Fruit fly (Drosophila melanogaster) whole organism, embryonic: ENCODE measurements around the gene Pka-C1.

Source experiments
- ATbp ChIP-seq: fragments of 200-800 bp; sonication (Bioruptor generic); optimal IDR thresholded peaks from 2 replicates; lab custom pipeline; 2017; ENCODE audit warnings: missing biosample characterization, mild to moderate bottlenecking, missing genetic modification characterization, missing genetic modification reagents
- Aef1 ChIP-seq: fragments of 200-800 bp; sonication (Bioruptor generic); IDR thresholded peaks from 3 replicates; pipeline ENCODE4 v1.3.6; 2022; ENCODE audit warnings: missing biosample characterization, missing genetic modification characterization
- CG10431 ChIP-seq: fragments of 200-800 bp; sonication (Bioruptor generic); optimal IDR thresholded peaks from 3 replicates; lab custom pipeline; 2018; ENCODE audit warnings: missing biosample characterization, mild to moderate bottlenecking, missing genetic modification characterization
- CG11247 ChIP-seq: fragments of 200-800 bp; sonication (Bioruptor generic); IDR thresholded peaks from 2 replicates; pipeline ENCODE4 v1.3.6; 2022; ENCODE audit warnings: missing biosample characterization, missing genetic modification characterization
- CG12104 ChIP-seq: fragments of 200-800 bp; sonication (Bioruptor generic); optimal IDR thresholded peaks from 3 replicates; lab custom pipeline; 2016; ENCODE audit warnings: missing biosample characterization, missing genetic modification characterization
- CG12659 ChIP-seq: fragments of 200-800 bp; sonication (Bioruptor generic); optimal IDR thresholded peaks from 3 replicates; lab custom pipeline; 2017; ENCODE audit warnings: mild to moderate bottlenecking, missing biosample characterization, missing genetic modification reagents, missing genetic modification characterization
- CG12942 ChIP-seq: fragments of 200-800 bp; sonication (Bioruptor generic); optimal IDR thresholded peaks from 3 replicates; lab custom pipeline; 2016; ENCODE audit warnings: missing biosample characterization, missing genetic modification characterization
- CG13287 ChIP-seq: fragments of 200-800 bp; sonication (Bioruptor generic); IDR thresholded peaks from 2 replicates; pipeline ENCODE4 v1.3.6; 2022; ENCODE audit warnings: missing biosample characterization, missing genetic modification characterization; ENCODE audit not compliant: partially characterized antibody
- CG13775 ChIP-seq: fragments of 200-800 bp; sonication (Bioruptor generic); optimal IDR thresholded peaks from 3 replicates; lab custom pipeline; 2017; ENCODE audit warnings: missing biosample characterization, mild to moderate bottlenecking, missing genetic modification characterization
- CG13894 ChIP-seq: fragments of 200-800 bp; sonication (Bioruptor generic); optimal IDR thresholded peaks from 3 replicates; lab custom pipeline; 2018; ENCODE audit warnings: missing biosample characterization, mild to moderate bottlenecking, missing genetic modification characterization, moderate library complexity
- CG14014 ChIP-seq: fragments of 200-800 bp; sonication (Bioruptor generic); IDR thresholded peaks from 2 replicates; pipeline ENCODE4 v1.3.6; 2022; ENCODE audit warnings: missing biosample characterization, missing genetic modification characterization
- CG18476 ChIP-seq: fragments of 200-800 bp; sonication (Bioruptor generic); optimal IDR thresholded peaks from 2 replicates; lab custom pipeline; 2016; ENCODE audit warnings: missing biosample characterization, mild to moderate bottlenecking, missing genetic modification characterization
- CG2129 ChIP-seq: fragments of 200-800 bp; sonication (Bioruptor generic); IDR thresholded peaks from 2 replicates; pipeline ENCODE4 v1.3.6; 2022; ENCODE audit warnings: missing biosample characterization, missing genetic modification characterization; ENCODE audit not compliant: partially characterized antibody
- CG3281 ChIP-seq: fragments of 200-800 bp; sonication (Bioruptor generic); optimal IDR thresholded peaks from 3 replicates; lab custom pipeline; 2017; ENCODE audit warnings: missing biosample characterization, mild to moderate bottlenecking, missing genetic modification characterization
- CG33557 ChIP-seq: fragments of 200-800 bp; sonication (Bioruptor generic); optimal IDR thresholded peaks from 2 replicates; lab custom pipeline; 2019; ENCODE audit warnings: missing biosample characterization, mild to moderate bottlenecking, missing genetic modification characterization, moderate library complexity
- CG6175 ChIP-seq: fragments of 200-800 bp; sonication (Bioruptor generic); IDR thresholded peaks from 3 replicates; pipeline ENCODE4 v1.3.6; 2022; ENCODE audit warnings: missing biosample characterization, missing genetic modification characterization
- CG6813 ChIP-seq: fragments of 200-800 bp; sonication (Bioruptor generic); optimal IDR thresholded peaks from 2 replicates; lab custom pipeline; 2017; ENCODE audit warnings: missing biosample characterization, missing genetic modification characterization, mild to moderate bottlenecking, moderate library complexity, missing genetic modification reagents
- CG7556 ChIP-seq: fragments of 200-800 bp; sonication (Bioruptor generic); optimal IDR thresholded peaks from 2 replicates; lab custom pipeline; 2017; ENCODE audit warnings: missing biosample characterization, mild to moderate bottlenecking, missing genetic modification characterization
- CG7928 ChIP-seq: fragments of 200-800 bp; sonication (Bioruptor generic); optimal IDR thresholded peaks from 2 replicates; lab custom pipeline; 2017; ENCODE audit warnings: missing biosample characterization, mild to moderate bottlenecking, missing genetic modification characterization
- CG7987 ChIP-seq: fragments of 200-800 bp; sonication (Bioruptor generic); optimal IDR thresholded peaks from 2 replicates; lab custom pipeline; 2018; ENCODE audit warnings: missing biosample characterization, mild to moderate bottlenecking, missing genetic modification characterization, moderate library complexity
- CG8089 ChIP-seq: fragments of 200-800 bp; sonication (Bioruptor generic); optimal IDR thresholded peaks from 3 replicates; lab custom pipeline; 2016; ENCODE audit warnings: missing biosample characterization, missing genetic modification characterization
- CG8765 ChIP-seq: fragments of 200-800 bp; sonication (Bioruptor generic); IDR thresholded peaks from 2 replicates; pipeline ENCODE4 v1.3.6; 2022; ENCODE audit warnings: missing biosample characterization, missing genetic modification characterization
- CG9609 ChIP-seq: fragments of 200-800 bp; sonication (Bioruptor generic); optimal IDR thresholded peaks from 3 replicates; lab custom pipeline; 2016; ENCODE audit warnings: missing biosample characterization, missing genetic modification characterization
- CTCF ChIP-seq: fragments of 200-800 bp; sonication (Bioruptor generic); optimal IDR thresholded peaks from 2 replicates; lab custom pipeline; 2017; ENCODE audit warnings: missing biosample characterization, mild to moderate bottlenecking, missing genetic modification characterization, moderate library complexity
- Dbx ChIP-seq: fragments of 200-800 bp; sonication (Bioruptor generic); IDR thresholded peaks from 3 replicates; pipeline ENCODE4 v1.3.6; 2022; ENCODE audit warnings: missing biosample characterization, missing genetic modification characterization
- Doc3 ChIP-seq: fragments of 200-800 bp; sonication (Bioruptor generic); IDR thresholded peaks from 3 replicates; pipeline ENCODE4 v1.3.6; 2022; ENCODE audit warnings: missing biosample characterization, missing genetic modification characterization; ENCODE audit not compliant: partially characterized antibody
- Gug ChIP-seq: fragments of 200-800 bp; sonication (Bioruptor generic); IDR thresholded peaks from 4 replicates; pipeline ENCODE4 v1.3.6; 2022; ENCODE audit warnings: missing biosample characterization, missing genetic modification characterization
- Lhr ChIP-seq: fragments of 200-800 bp; sonication (Bioruptor generic); optimal IDR thresholded peaks from 3 replicates; lab custom pipeline; 2017; ENCODE audit warnings: mild to moderate bottlenecking, missing biosample characterization, missing genetic modification reagents, missing genetic modification characterization
- MTF-1 ChIP-seq: fragments of 200-800 bp; sonication (Bioruptor generic); optimal IDR thresholded peaks from 2 replicates; lab custom pipeline; 2018; ENCODE audit warnings: missing biosample characterization, mild to moderate bottlenecking, missing genetic modification characterization, borderline replicate concordance
- NC2α ChIP-seq: fragments of 200-800 bp; sonication (Bioruptor generic); optimal IDR thresholded peaks from 2 replicates; lab custom pipeline; 2016; ENCODE audit warnings: missing biosample characterization, missing genetic modification characterization
- NfI ChIP-seq: fragments of 200-800 bp; sonication (Bioruptor generic); optimal IDR thresholded peaks from 3 replicates; lab custom pipeline; 2018; ENCODE audit warnings: missing biosample characterization, mild to moderate bottlenecking, missing genetic modification characterization, moderate library complexity
- cato ChIP-seq: fragments of 200-800 bp; sonication (Bioruptor generic); optimal IDR thresholded peaks from 2 replicates; lab custom pipeline; 2016; ENCODE audit warnings: missing biosample characterization, missing genetic modification characterization, borderline replicate concordance
- chif ChIP-seq, 2 experiments: fragments of 200-800 bp; sonication (Bioruptor generic); optimal IDR thresholded peaks; 3 replicates each; lab custom pipeline; 2016; ENCODE audit warnings: missing biosample characterization in 2 of 2, missing genetic modification characterization in 2 of 2
- ems ChIP-seq: fragments of 200-800 bp; sonication (Bioruptor generic); optimal IDR thresholded peaks from 3 replicates; lab custom pipeline; 2016; ENCODE audit warnings: missing biosample characterization, missing genetic modification characterization
- ftz-f1 ChIP-seq: fragments of 200-800 bp; sonication (Bioruptor generic); optimal IDR thresholded peaks from 2 replicates; lab custom pipeline; 2016; ENCODE audit warnings: missing biosample characterization, missing genetic modification characterization
- grn ChIP-seq: fragments of 200-800 bp; sonication (Bioruptor generic); optimal IDR thresholded peaks from 3 replicates; lab custom pipeline; 2017; ENCODE audit warnings: missing biosample characterization, missing genetic modification characterization
- gt ChIP-seq: fragments of 200-800 bp; sonication (Bioruptor generic); IDR thresholded peaks from 2 replicates; pipeline ENCODE4 v1.3.6; 2022; ENCODE audit warnings: missing biosample characterization, missing genetic modification characterization
- klu ChIP-seq: fragments of 200-800 bp; sonication (Bioruptor generic); IDR thresholded peaks from 2 replicates; pipeline ENCODE4 v1.3.6; 2022; ENCODE audit warnings: missing biosample characterization, missing genetic modification characterization
- lbe ChIP-seq: fragments of 200-800 bp; sonication (Bioruptor generic); optimal IDR thresholded peaks from 2 replicates; lab custom pipeline; 2016; ENCODE audit warnings: missing biosample characterization, mild to moderate bottlenecking, missing genetic modification characterization
- mirr ChIP-seq: fragments of 200-800 bp; sonication (Bioruptor generic); optimal IDR thresholded peaks from 3 replicates; lab custom pipeline; 2018; ENCODE audit warnings: missing biosample characterization, mild to moderate bottlenecking, missing genetic modification characterization
- onecut ChIP-seq: fragments of 200-800 bp; sonication (Bioruptor generic); IDR thresholded peaks from 2 replicates; pipeline ENCODE4 v1.3.6; 2022; ENCODE audit warnings: missing biosample characterization, missing genetic modification characterization
- pho ChIP-seq: fragments of 200-800 bp; sonication (Bioruptor generic); optimal IDR thresholded peaks from 2 replicates; lab custom pipeline; 2016; ENCODE audit warnings: missing biosample characterization, missing genetic modification characterization
- psq ChIP-seq: fragments of 200-800 bp; sonication (Bioruptor generic); optimal IDR thresholded peaks from 2 replicates; lab custom pipeline; 2017; ENCODE audit warnings: missing biosample characterization, missing genetic modification characterization
- rib ChIP-seq: fragments of 200-800 bp; sonication (Bioruptor generic); IDR thresholded peaks from 2 replicates; pipeline ENCODE4 v1.3.6; 2022; ENCODE audit warnings: missing biosample characterization, missing genetic modification characterization
- schlank ChIP-seq: fragments of 200-800 bp; sonication (Bioruptor generic); optimal IDR thresholded peaks from 2 replicates; lab custom pipeline; 2018; ENCODE audit warnings: missing biosample characterization, mild to moderate bottlenecking, missing genetic modification characterization
- sna ChIP-seq: fragments of 200-800 bp; sonication (Bioruptor generic); IDR thresholded peaks from 2 replicates; pipeline ENCODE4 v1.3.6; 2022; ENCODE audit warnings: missing biosample characterization, missing genetic modification characterization; ENCODE audit not compliant: partially characterized antibody
- sr ChIP-seq: fragments of 200-800 bp; sonication (Bioruptor generic); IDR thresholded peaks from 3 replicates; pipeline ENCODE4 v1.3.6; 2022; ENCODE audit warnings: missing biosample characterization, missing genetic modification characterization
- stwl ChIP-seq: fragments of 200-800 bp; sonication (Bioruptor generic); optimal IDR thresholded peaks from 3 replicates; lab custom pipeline; 2018; ENCODE audit warnings: missing biosample characterization, mild to moderate bottlenecking, missing genetic modification characterization, moderate library complexity
- tin ChIP-seq: fragments of 200-800 bp; sonication (Bioruptor generic); optimal IDR thresholded peaks from 3 replicates; lab custom pipeline; 2016; ENCODE audit warnings: missing biosample characterization, missing genetic modification characterization
- wek ChIP-seq: fragments of 200-800 bp; sonication (Bioruptor generic); optimal IDR thresholded peaks from 3 replicates; lab custom pipeline; 2018; ENCODE audit warnings: missing biosample characterization, mild to moderate bottlenecking, missing genetic modification characterization, moderate library complexity
- zfh2 ChIP-seq: fragments of 200-800 bp; sonication (Bioruptor generic); optimal IDR thresholded peaks from 2 replicates; lab custom pipeline; 2016; ENCODE audit warnings: missing biosample characterization, missing genetic modification characterization

The Pka-C1 gene

DNA sequence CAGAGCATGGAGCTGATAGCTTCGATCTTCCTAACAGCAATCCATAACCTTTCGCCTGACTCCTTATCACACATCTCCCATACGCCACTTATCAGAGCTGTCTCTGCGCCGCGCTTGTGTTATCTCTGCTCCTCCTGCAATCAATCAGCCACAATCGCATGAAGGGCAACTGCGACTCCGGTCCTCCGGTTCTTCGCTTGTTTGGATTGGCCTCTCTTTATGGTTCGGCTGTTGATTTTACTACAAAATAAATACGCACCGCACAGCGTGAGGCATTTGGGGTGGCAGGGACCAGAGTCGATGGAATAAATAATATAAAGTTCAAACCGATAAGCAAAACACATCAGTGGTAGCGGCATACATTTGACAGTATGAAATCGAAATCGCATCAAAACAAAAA is 66.0 kb downstream of the Pka-C1 start (continued):
- TF ChIP-seq CG9609 = no peak
- TF ChIP-seq ems (GFP tag; lab: Kevin White, UChicago) = peak; percentile 22
- peak; percentile 45; the same call in 1 of the 2 replicates for TF ChIP-seq CG14014 (GFP tag; lab: Robert Waterston, UW)
- peak; percentile 50 for TF ChIP-seq CG8089 (GFP tag; lab: Kevin White, UChicago)
- TF ChIP-seq CG33557 (GFP tag; lab: Kevin White, UChicago) = peak; percentile 86
- peak; percentile 10 to 41 for TF ChIP-seq chif (GFP tag; optimal IDR thresholded peaks at IDR 0.05; lab: Kevin White, UChicago)
- TF ChIP-seq mirr = peak; percentile 28
- TF ChIP-seq CG8765 (GFP tag; lab: Robert Waterston, UW) = no peak
- TF ChIP-seq psq (GFP tag; lab: Kevin White, UChicago) = no peak
- TF ChIP-seq CTCF (GFP tag; lab: Kevin White, UChicago) = no peak
- TF ChIP-seq CG13894 = no peak
- peak; percentile 78 for TF ChIP-seq onecut
- TF ChIP-seq Gug = no peak
- TF ChIP-seq sr = peak; percentile 64; the same call in 2 of the 3 replicates
- TF ChIP-seq gt (GFP tag; lab: Robert Waterston, UW) = no peak
- 0 out of 2 replicates have a peak, but pooled peaks have one; percentile 22 for TF ChIP-seq rib (GFP tag; lab: Robert Waterston, UW)
- no peak for TF ChIP-seq CG12659
- no peak for TF ChIP-seq Dbx
- TF ChIP-seq stwl (tag; lab: Kevin White, UChicago) = peak; percentile 53
- TF ChIP-seq CG18476 (GFP tag; lab: Kevin White, UChicago) = peak; percentile 56
- TF ChIP-seq klu (GFP tag; lab: Robert Waterston, UW) = no peak
- TF ChIP-seq ATbp = peak; percentile 66
- 0 out of 3 replicates have a peak, but pooled peaks have one; percentile 30 for TF ChIP-seq CG6175 (GFP tag; lab: Robert Waterston, UW)
- no peak for TF ChIP-seq cato (GFP tag; lab: Kevin White, UChicago)
- TF ChIP-seq CG7928 = no peak
- peak; percentile 60 for TF ChIP-seq CG11247 (GFP tag; lab: Robert Waterston, UW)
- TF ChIP-seq sna (GFP tag; lab: Robert Waterston, UW) = no peak
- peak; percentile 97 for TF ChIP-seq grn
- TF ChIP-seq CG2129 (GFP tag; lab: Robert Waterston, UW) = no peak
- TF ChIP-seq Doc3 (GFP tag; lab: Robert Waterston, UW) = no peak
- peak; percentile 57 for TF ChIP-seq wek (GFP tag; lab: Kevin White, UChicago)
- no peak for TF ChIP-seq ftz-f1 (GFP tag; lab: Kevin White, UChicago)
- TF ChIP-seq tin (GFP tag; lab: Kevin White, UChicago) = peak; percentile 21
- peak; percentile 39 for TF ChIP-seq CG12104 (GFP tag; lab: Kevin White, UChicago)
- no peak for TF ChIP-seq CG12942 (GFP tag; lab: Kevin White, UChicago)
- TF ChIP-seq zfh2 = no peak
- peak; percentile 81 for TF ChIP-seq CG7987 (GFP tag; lab: Kevin White, UChicago)
- no peak for TF ChIP-seq CG3281
- TF ChIP-seq Aef1 = no peak
- no peak for TF ChIP-seq pho (GFP tag; lab: Kevin White, UChicago)
- TF ChIP-seq NC2α (GFP tag; lab: Kevin White, UChicago) = peak; percentile 39
- peak; percentile 47 for TF ChIP-seq Lhr (GFP tag; lab: Kevin White, UChicago)
- TF ChIP-seq CG6813 (GFP tag; lab: Kevin White, UChicago) = peak; percentile 91
- TF ChIP-seq MTF-1 (GFP tag; lab: Kevin White, UChicago) = peak; percentile 85
- peak; percentile 8 for TF ChIP-seq schlank
- TF ChIP-seq lbe (GFP tag; lab: Kevin White, UChicago) = no peak
- peak; percentile 12 for TF ChIP-seq CG13775 (GFP tag; lab: Kevin White, UChicago)
- peak; percentile 21 for TF ChIP-seq NfI (GFP tag; lab: Kevin White, UChicago)
- no peak for TF ChIP-seq CG7556 (GFP tag; lab: Kevin White, UChicago)
- no peak for TF ChIP-seq CG13287 (GFP tag; lab: Robert Waterston, UW)
- TF ChIP-seq CG10431 (GFP tag; lab: Kevin White, UChicago) = no peak
